Worm (Caenorhabditis elegans) whole organism, L3 larva: Measurements from ENCODE around the gene C45B11.2.

ENCODE experiments used
- aly-2 ChIP-seq: fragments of 150-350 bp; optimal IDR thresholded peaks from 2 replicates; lab custom pipeline; 2014; ENCODE audit warnings: missing biosample characterization, missing genetic modification characterization
- ama-1 ChIP-seq: fragments of 150-350 bp; optimal IDR thresholded peaks from 2 replicates; lab custom pipeline; 2018
- ceh-28 ChIP-seq: fragments of 150-350 bp; optimal IDR thresholded peaks from 2 replicates; lab custom pipeline; 2014; ENCODE audit warnings: missing biosample characterization, missing genetic modification reagents, missing genetic modification characterization
- ceh-82 ChIP-seq: fragments of 150-350 bp; optimal IDR thresholded peaks from 2 replicates; lab custom pipeline; 2014; ENCODE audit warnings: missing biosample characterization, missing genetic modification characterization
- egl-27 ChIP-seq: sonication (generic microtip); optimal IDR thresholded peaks from 4 replicates; lab custom pipeline; 2017; ENCODE audit warnings: missing biosample characterization, missing genetic modification reagents, missing genetic modification characterization
- fkh-10 ChIP-seq: sonication (generic microtip); optimal IDR thresholded peaks from 2 replicates; lab custom pipeline; 2017; ENCODE audit warnings: missing biosample characterization, missing genetic modification reagents, missing genetic modification characterization
- fos-1 ChIP-seq: fragments of 150-350 bp; optimal IDR thresholded peaks from 2 replicates; lab custom pipeline; 2014; ENCODE audit warnings: missing biosample characterization, missing genetic modification characterization
- mdl-1 ChIP-seq: fragments of 150-350 bp; optimal IDR thresholded peaks from 2 replicates; lab custom pipeline; 2014; ENCODE audit warnings: missing biosample characterization, missing genetic modification characterization
- nhr-11 ChIP-seq: fragments of 150-350 bp; optimal IDR thresholded peaks from 2 replicates; lab custom pipeline; 2014; ENCODE audit warnings: missing biosample characterization, missing genetic modification characterization
- nhr-28 ChIP-seq: fragments of 150-350 bp; optimal IDR thresholded peaks from 2 replicates; lab custom pipeline; 2014; ENCODE audit warnings: missing biosample characterization, missing genetic modification characterization
- pqm-1 ChIP-seq: fragments of 150-350 bp; optimal IDR thresholded peaks from 2 replicates; lab custom pipeline; 2017; ENCODE audit warnings: missing biosample characterization, missing genetic modification characterization, inconsistent platforms
- skn-1 ChIP-seq: fragments of 150-350 bp; optimal IDR thresholded peaks from 2 replicates; lab custom pipeline; 2014; ENCODE audit warnings: missing biosample characterization, missing genetic modification characterization
- ztf-11 ChIP-seq: fragments of 150-350 bp; optimal IDR thresholded peaks from 2 replicates; lab custom pipeline; 2014; ENCODE audit warnings: missing biosample characterization, missing genetic modification characterization

DNA sequence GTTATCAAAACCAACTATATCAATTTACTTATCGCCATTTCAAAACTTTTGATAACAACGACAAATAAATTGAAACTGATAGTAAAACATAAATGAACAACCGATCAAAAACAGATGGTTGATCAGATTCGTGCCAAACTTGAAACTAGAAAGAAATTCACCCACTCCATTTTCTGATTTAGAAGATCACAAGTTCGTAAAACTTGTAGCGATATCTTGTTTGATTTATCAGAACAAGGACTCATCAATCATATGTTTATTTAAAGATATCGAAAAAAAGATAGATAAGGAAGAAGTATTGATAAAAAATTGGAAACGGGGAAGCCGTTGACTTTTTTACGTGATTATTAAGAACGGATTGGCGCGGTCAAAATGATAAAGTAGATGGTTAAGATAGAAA lies 44.6 kb downstream of the C45B11.2 start:
- TF ChIP-seq ama-1 (lab: Kevin White, UChicago): no peak
- peak; percentile 35 for TF ChIP-seq pqm-1 (tag; lab: Kevin White, UChicago)
- no peak for TF ChIP-seq ceh-82 (tag; lab: Kevin White, UChicago)
- no peak for TF ChIP-seq aly-2 (tag; lab: Kevin White, UChicago)
- no peak for TF ChIP-seq mdl-1 (tag; lab: Kevin White, UChicago)
- no peak for TF ChIP-seq egl-27 (tag; lab: Kevin White, UChicago)
- TF ChIP-seq nhr-11 (tag; lab: Kevin White, UChicago): no peak
- TF ChIP-seq skn-1 (tag; lab: Kevin White, UChicago): no peak
- no peak for TF ChIP-seq fos-1 (tag; lab: Kevin White, UChicago)
- TF ChIP-seq ztf-11 (tag; lab: Kevin White, UChicago): no peak
- TF ChIP-seq ceh-28: no peak
- TF ChIP-seq nhr-28: no peak
- TF ChIP-seq fkh-10 (GFP tag; lab: Kevin White, UChicago): no peak
